Worm (Caenorhabditis elegans): ENCODE measurements around the gene sgo-1.

DNA sequence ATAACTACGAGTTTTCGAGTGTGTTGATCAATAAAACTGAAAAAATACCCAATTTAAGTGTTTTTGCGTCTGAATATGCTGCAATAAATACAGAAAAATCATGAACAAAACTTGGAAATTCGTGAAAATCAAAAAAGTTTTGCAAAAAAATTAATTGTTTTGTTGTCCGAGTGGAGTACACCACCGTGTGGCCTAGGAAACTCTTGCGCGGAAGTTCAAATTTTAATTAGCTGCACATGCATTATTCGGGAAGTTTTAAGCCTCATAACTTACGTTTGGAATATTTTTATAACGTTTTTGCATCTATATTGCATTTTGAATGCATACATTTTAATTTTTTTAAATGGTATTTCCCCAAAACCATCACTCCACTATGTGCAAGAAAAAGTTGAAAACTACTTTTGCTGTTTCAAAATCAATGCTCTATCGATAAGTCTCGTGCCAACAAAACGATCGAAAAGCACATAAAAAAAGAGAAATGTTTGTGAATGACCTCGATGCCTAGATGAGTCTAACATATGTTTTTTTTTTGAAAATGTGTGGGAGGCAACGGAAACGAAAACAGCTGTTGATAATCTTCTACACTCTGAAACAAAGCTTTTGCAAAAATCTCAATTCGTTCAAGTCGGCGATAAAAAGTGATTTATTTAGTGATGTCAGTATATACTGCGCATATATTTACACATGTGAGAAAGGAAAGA is 20.3 kb upstream of the sgo-1 start:
- no peak for TF ChIP-seq lin-15B (tag; optimal IDR thresholded peaks at IDR 0.05)
- no peak for TF ChIP-seq tbx-2 (tag; optimal IDR thresholded peaks at IDR 0.05)
- TF ChIP-seq nhr-237 (tag; optimal IDR thresholded peaks at IDR 0.05), result no peak
- TF ChIP-seq ama-1 (optimal IDR thresholded peaks at IDR 0.05), result no peak
- TF ChIP-seq nhr-28 (tag; optimal IDR thresholded peaks at IDR 0.05), result no peak
- no peak for TF ChIP-seq fkh-10 (GFP tag; optimal IDR thresholded peaks at IDR 0.05)
- no peak for TF ChIP-seq nhr-11 (tag; optimal IDR thresholded peaks at IDR 0.05)
- no peak for TF ChIP-seq snpc-4 (tag; optimal IDR thresholded peaks at IDR 0.05)
- TF ChIP-seq nfya-1 (tag; optimal IDR thresholded peaks at IDR 0.05; ENCODE audit: insufficient read depth), result peak; percentile 11
- TF ChIP-seq pha-4 (tag; optimal IDR thresholded peaks at IDR 0.05), result peak; percentile 4
- no peak for TF ChIP-seq mdl-1 (tag; optimal IDR thresholded peaks at IDR 0.05)

Data from whole organism, L3 larva.